Worm (Caenorhabditis elegans) whole organism, midembryonic: Measurements from ENCODE around the gene ftr-1.

Experiments used
- T22C8.4 ChIP-seq: fragments of 200-800 bp; sonication (Bioruptor generic); IDR thresholded peaks from 2 replicates; pipeline ENCODE4 v1.3.6; 2022; ENCODE audit warnings: missing genetic modification characterization, missing compliant biosample characterization
- cog-1 ChIP-seq: sonication (generic microtip); optimal IDR thresholded peaks from 2 replicates; lab custom pipeline; 2016; ENCODE audit warnings: missing genetic modification characterization, missing compliant biosample characterization
- flt-1 ChIP-seq: fragments of 200-800 bp; sonication (Bioruptor generic); IDR thresholded peaks from 2 replicates; pipeline ENCODE4 v1.3.6; 2022; ENCODE audit warnings: missing genetic modification characterization, missing compliant biosample characterization
- klf-2 ChIP-seq: fragments of 200-800 bp; sonication (Bioruptor generic); conservative IDR thresholded peaks from 2 replicates; pipeline ENCODE4 v1.3.6; 2022; ENCODE audit warnings: missing genetic modification reagents, missing genetic modification characterization, missing compliant biosample characterization
- med-1 ChIP-seq: sonication (generic microtip); optimal IDR thresholded peaks from 2 replicates; lab custom pipeline; 2017; ENCODE audit warnings: missing genetic modification characterization, mild to moderate bottlenecking, missing compliant biosample characterization, antibody characterized with exemption, missing genetic modification reagents; ENCODE audit not compliant: insufficient read depth
- ref-1 ChIP-seq: fragments of 200-800 bp; sonication (Bioruptor generic); conservative IDR thresholded peaks from 2 replicates; pipeline ENCODE4 v1.3.6; 2022; ENCODE audit warnings: missing genetic modification reagents, missing genetic modification characterization, missing compliant biosample characterization
- tab-1 ChIP-seq: fragments of 200-800 bp; sonication (Bioruptor generic); IDR thresholded peaks from 2 replicates; pipeline ENCODE4 v1.3.6; 2022; ENCODE audit warnings: missing genetic modification characterization, missing compliant biosample characterization
- ztf-23 ChIP-seq: fragments of 200-800 bp; sonication (Bioruptor generic); IDR thresholded peaks from 2 replicates; pipeline ENCODE4 v1.3.6; 2022; ENCODE audit warnings: missing genetic modification reagents, missing genetic modification characterization, missing compliant biosample characterization
- ztf-29 ChIP-seq: fragments of 200-800 bp; sonication (Bioruptor generic); IDR thresholded peaks from 2 replicates; pipeline ENCODE4 v1.3.6; 2022; ENCODE audit warnings: missing genetic modification reagents, missing genetic modification characterization, missing compliant biosample characterization

Gene ftr-1

ce11 chrV:20198954-20199353 lies 2.2 kb downstream of the ftr-1 start, which contains the start of gene fog-2:
Gene fog-2 (plus strand): TSS chrV:20199254.
- TF ChIP-seq tab-1 (no peak), T22C8.4 (GFP tag; lab: Robert Waterston, UW) (no peak), ztf-23 (GFP tag; lab: Robert Waterston, UW) (no peak), ztf-29 (GFP tag; lab: Robert Waterston, UW) (no peak), klf-2 (GFP tag; lab: Robert Waterston, UW) (no peak), med-1 (GFP tag; lab: Kevin White, UChicago) (no peak), ref-1 (GFP tag; lab: Robert Waterston, UW) (no peak), flt-1 (no peak), cog-1 (tag; lab: Kevin White, UChicago) (no peak)

- TF ChIP-seq ref-1 (GFP tag; lab: Robert Waterston, UW) (no peak), T22C8.4 (GFP tag; lab: Robert Waterston, UW) (no peak), cog-1 (tag; lab: Kevin White, UChicago) (no peak), med-1 (GFP tag; lab: Kevin White, UChicago) (no peak), ztf-29 (GFP tag; lab: Robert Waterston, UW) (no peak), tab-1 (no peak), ztf-23 (GFP tag; lab: Robert Waterston, UW) (no peak), klf-2 (GFP tag; lab: Robert Waterston, UW) (no peak)
These were observed 2.9 kb downstream of the ftr-1 start for ce11 chrV:20199658-20200057.

ce11 chrV:20201316-20201715 lies 4.5 kb downstream of the ftr-1 start, which contains the start of gene fbxa-114:
Gene fbxa-114 (plus strand): TSS chrV:20201616.
- TF ChIP-seq med-1 (GFP tag; lab: Kevin White, UChicago): no peak
- TF ChIP-seq klf-2 (GFP tag; lab: Robert Waterston, UW): no peak
- no peak for TF ChIP-seq ztf-29 (GFP tag; lab: Robert Waterston, UW)
- TF ChIP-seq ref-1 (GFP tag; lab: Robert Waterston, UW): no peak
- no peak for TF ChIP-seq flt-1
- no peak for TF ChIP-seq ztf-23 (GFP tag; lab: Robert Waterston, UW)
- no peak for TF ChIP-seq cog-1 (tag; lab: Kevin White, UChicago)
- TF ChIP-seq tab-1: no peak
- TF ChIP-seq T22C8.4 (GFP tag; lab: Robert Waterston, UW): no peak

- no peak for TF ChIP-seq klf-2 (GFP tag; lab: Robert Waterston, UW)
- no peak for TF ChIP-seq ztf-23 (GFP tag; lab: Robert Waterston, UW)
- no peak for TF ChIP-seq tab-1
- no peak for TF ChIP-seq flt-1
- TF ChIP-seq med-1 (GFP tag; lab: Kevin White, UChicago): no peak
- no peak for TF ChIP-seq T22C8.4 (GFP tag; lab: Robert Waterston, UW)
- TF ChIP-seq ztf-29 (GFP tag; lab: Robert Waterston, UW): no peak
- no peak for TF ChIP-seq ref-1 (GFP tag; lab: Robert Waterston, UW)
- no peak for TF ChIP-seq cog-1 (tag; lab: Kevin White, UChicago)
These were observed 6.3 kb downstream of the ftr-1 start, which contains the start of gene fbxa-113 for ce11 chrV:20203085-20203484. Gene fbxa-113 (plus strand): TSS chrV:20203385.

ce11 chrV:20206086-20206485 lies 9.3 kb downstream of the ftr-1 start, which contains the start of the genes fbxb-59 and srbc-34:
Gene fbxb-59 (minus strand): TSS chrV:20206186.
Gene srbc-34 (plus strand): TSS chrV:20206318.
- no peak for TF ChIP-seq ztf-29 (GFP tag; lab: Robert Waterston, UW)
- no peak for TF ChIP-seq tab-1
- TF ChIP-seq flt-1: no peak
- TF ChIP-seq cog-1 (tag; lab: Kevin White, UChicago): no peak
- TF ChIP-seq ztf-23 (GFP tag; lab: Robert Waterston, UW): no peak

- TF ChIP-seq cog-1 (tag; lab: Kevin White, UChicago) (no peak), T22C8.4 (GFP tag; lab: Robert Waterston, UW) (no peak), ztf-29 (GFP tag; lab: Robert Waterston, UW) (no peak), ref-1 (GFP tag; lab: Robert Waterston, UW) (no peak), med-1 (GFP tag; lab: Kevin White, UChicago) (no peak), klf-2 (GFP tag; lab: Robert Waterston, UW) (no peak), flt-1 (no peak)
These were observed 15.8 kb downstream of the ftr-1 start, which contains the start of gene Y113G7B.12 for ce11 chrV:20212584-20212983. Gene Y113G7B.12 (minus strand): TSS chrV:20212684.

- TF ChIP-seq med-1 (GFP tag; lab: Kevin White, UChicago) (no peak), cog-1 (tag; lab: Kevin White, UChicago) (no peak), tab-1 (no peak), flt-1 (no peak), ztf-29 (GFP tag; lab: Robert Waterston, UW) (no peak), ref-1 (GFP tag; lab: Robert Waterston, UW) (no peak), T22C8.4 (GFP tag; lab: Robert Waterston, UW) (no peak)
These were observed 16.3 kb downstream of the ftr-1 start for ce11 chrV:20213097-20213496.

- TF ChIP-seq flt-1 (no peak), cog-1 (tag; lab: Kevin White, UChicago) (no peak), klf-2 (GFP tag; lab: Robert Waterston, UW) (no peak), med-1 (GFP tag; lab: Kevin White, UChicago) (no peak), ztf-23 (GFP tag; lab: Robert Waterston, UW) (no peak), ztf-29 (GFP tag; lab: Robert Waterston, UW) (no peak), ref-1 (GFP tag; lab: Robert Waterston, UW) (no peak), tab-1 (no peak), T22C8.4 (GFP tag; lab: Robert Waterston, UW) (no peak)
These were observed 18.4 kb downstream of the ftr-1 start, which contains the start of gene Y113G7B.11 for ce11 chrV:20215197-20215596. Gene Y113G7B.11 (minus strand): TSS chrV:20215297.

ce11 chrV:20220604-20221003 lies 23.8 kb downstream of the ftr-1 start:
- TF ChIP-seq klf-2 (GFP tag; lab: Robert Waterston, UW): no peak
- no peak for TF ChIP-seq ztf-23 (GFP tag; lab: Robert Waterston, UW)
- no peak for TF ChIP-seq ztf-29 (GFP tag; lab: Robert Waterston, UW)
- no peak for TF ChIP-seq med-1 (GFP tag; lab: Kevin White, UChicago)
- TF ChIP-seq ref-1 (GFP tag; lab: Robert Waterston, UW): no peak
- no peak for TF ChIP-seq cog-1 (tag; lab: Kevin White, UChicago)
- TF ChIP-seq T22C8.4 (GFP tag; lab: Robert Waterston, UW): no peak
- TF ChIP-seq flt-1: no peak
- no peak for TF ChIP-seq tab-1
